Fruit fly (Drosophila melanogaster) whole organism, embryonic: Measurements from ENCODE around the gene Mbs.
A peak's percentile ranks its signal among the peaks of the same experiment; 100 is the strongest.

Source experiments
- Blimp-1 ChIP-seq: fragments of 200-800 bp; sonication (Bioruptor generic); optimal IDR thresholded peaks from 3 replicates; lab custom pipeline; 2018; ENCODE audit warnings: missing biosample characterization, missing genetic modification characterization, mild to moderate bottlenecking, moderate library complexity, missing genetic modification reagents
- CG10267 ChIP-seq: fragments of 200-800 bp; sonication (Bioruptor generic); optimal IDR thresholded peaks from 2 replicates; lab custom pipeline; 2018; ENCODE audit warnings: missing biosample characterization, mild to moderate bottlenecking, missing genetic modification characterization, moderate library complexity
- CG10979 ChIP-seq: fragments of 200-800 bp; sonication (Bioruptor generic); optimal IDR thresholded peaks from 2 replicates; lab custom pipeline; 2018; ENCODE audit warnings: missing biosample characterization, mild to moderate bottlenecking, missing genetic modification characterization, moderate library complexity
- CG11504 ChIP-seq: fragments of 200-800 bp; sonication (Bioruptor generic); optimal IDR thresholded peaks from 3 replicates; lab custom pipeline; 2019; ENCODE audit warnings: missing biosample characterization, mild to moderate bottlenecking, missing genetic modification characterization, moderate library complexity
- CG11696 ChIP-seq: fragments of 200-800 bp; sonication (Bioruptor generic); IDR thresholded peaks from 2 replicates; pipeline ENCODE4 v1.3.6; 2022; ENCODE audit warnings: missing biosample characterization, missing genetic modification characterization
- CG12391 ChIP-seq: fragments of 200-800 bp; sonication (Bioruptor generic); optimal IDR thresholded peaks from 3 replicates; lab custom pipeline; 2018; ENCODE audit warnings: missing biosample characterization, mild to moderate bottlenecking, missing genetic modification characterization, moderate library complexity
- CG14710 ChIP-seq: fragments of 200-800 bp; sonication (Bioruptor generic); optimal IDR thresholded peaks from 3 replicates; lab custom pipeline; 2019; ENCODE audit warnings: missing biosample characterization, mild to moderate bottlenecking, missing genetic modification characterization, moderate library complexity
- CG14860 ChIP-seq: fragments of 200-800 bp; sonication (Bioruptor generic); IDR thresholded peaks from 3 replicates; pipeline ENCODE4 v1.3.6; 2022; ENCODE audit warnings: missing biosample characterization, missing genetic modification characterization; ENCODE audit not compliant: partially characterized antibody
- CG15696 ChIP-seq: fragments of 200-800 bp; sonication (Bioruptor generic); optimal IDR thresholded peaks from 2 replicates; lab custom pipeline; 2019; ENCODE audit warnings: missing biosample characterization, mild to moderate bottlenecking, missing genetic modification characterization, moderate library complexity
- CG17361 ChIP-seq: fragments of 200-800 bp; sonication (Bioruptor generic); IDR thresholded peaks from 3 replicates; pipeline ENCODE4 v1.3.6; 2022; ENCODE audit warnings: missing biosample characterization, missing genetic modification characterization
- CG17829 ChIP-seq: fragments of 200-800 bp; optimal IDR thresholded peaks from 2 replicates; lab custom pipeline; 2019; ENCODE audit warnings: missing biosample characterization, mild to moderate bottlenecking, missing genetic modification characterization, moderate library complexity
- CG18262 ChIP-seq: fragments of 200-800 bp; optimal IDR thresholded peaks from 3 replicates; lab custom pipeline; 2019; ENCODE audit warnings: missing biosample characterization, mild to moderate bottlenecking, missing genetic modification characterization, moderate library complexity
- CG1832 ChIP-seq: fragments of 200-800 bp; sonication (Bioruptor generic); optimal IDR thresholded peaks from 2 replicates; lab custom pipeline; 2017; ENCODE audit warnings: missing biosample characterization, mild to moderate bottlenecking, missing genetic modification characterization, inconsistent platforms
- CG2712 ChIP-seq: fragments of 200-800 bp; optimal IDR thresholded peaks from 3 replicates; lab custom pipeline; 2019; ENCODE audit warnings: missing biosample characterization, mild to moderate bottlenecking, missing genetic modification characterization, moderate library complexity
- CG31441 ChIP-seq: fragments of 200-800 bp; sonication (Bioruptor generic); IDR thresholded peaks from 2 replicates; pipeline ENCODE4 v1.3.6; 2022; ENCODE audit warnings: missing biosample characterization, missing genetic modification characterization
- CG4707 ChIP-seq: fragments of 200-800 bp; sonication (Bioruptor generic); optimal IDR thresholded peaks from 2 replicates; lab custom pipeline; 2018; ENCODE audit warnings: missing biosample characterization, mild to moderate bottlenecking, missing genetic modification characterization, moderate library complexity
- CG4820 ChIP-seq: fragments of 200-800 bp; sonication (Bioruptor generic); optimal IDR thresholded peaks from 3 replicates; lab custom pipeline; 2016; ENCODE audit warnings: missing biosample characterization, missing genetic modification characterization
- CG6254 ChIP-seq: fragments of 200-800 bp; sonication (Bioruptor generic); optimal IDR thresholded peaks from 3 replicates; lab custom pipeline; 2017; ENCODE audit warnings: mild to moderate bottlenecking, missing biosample characterization, missing genetic modification reagents, missing genetic modification characterization
- CG6689 ChIP-seq: fragments of 200-800 bp; sonication (Bioruptor generic); IDR thresholded peaks from 2 replicates; pipeline ENCODE4 v1.3.6; 2022; ENCODE audit warnings: missing biosample characterization, missing genetic modification characterization
- CG7556 ChIP-seq: fragments of 200-800 bp; sonication (Bioruptor generic); optimal IDR thresholded peaks from 2 replicates; lab custom pipeline; 2017; ENCODE audit warnings: missing biosample characterization, mild to moderate bottlenecking, missing genetic modification characterization
- CG8388 ChIP-seq: fragments of 200-800 bp; sonication (Bioruptor generic); optimal IDR thresholded peaks from 2 replicates; lab custom pipeline; 2019; ENCODE audit warnings: missing biosample characterization, mild to moderate bottlenecking, missing genetic modification characterization, moderate library complexity
- CG9727 ChIP-seq: fragments of 200-800 bp; sonication (Bioruptor generic); optimal IDR thresholded peaks from 3 replicates; lab custom pipeline; 2017; ENCODE audit warnings: missing biosample characterization, mild to moderate bottlenecking, missing genetic modification characterization
- D19A ChIP-seq: fragments of 200-800 bp; optimal IDR thresholded peaks from 3 replicates; lab custom pipeline; 2019; ENCODE audit warnings: missing biosample characterization, mild to moderate bottlenecking, missing genetic modification characterization, moderate library complexity
- Gug ChIP-seq: fragments of 200-800 bp; sonication (Bioruptor generic); IDR thresholded peaks from 4 replicates; pipeline ENCODE4 v1.3.6; 2022; ENCODE audit warnings: missing biosample characterization, missing genetic modification characterization
- H2.0 ChIP-seq: fragments of 200-800 bp; sonication (Bioruptor generic); IDR thresholded peaks from 2 replicates; pipeline ENCODE4 v1.3.6; 2022; ENCODE audit warnings: missing biosample characterization, missing genetic modification characterization
- Hmx ChIP-seq: fragments of 200-800 bp; sonication (Bioruptor generic); optimal IDR thresholded peaks from 2 replicates; lab custom pipeline; 2016; ENCODE audit warnings: missing biosample characterization, missing genetic modification characterization
- Mrtf ChIP-seq: fragments of 200-800 bp; sonication (Bioruptor generic); IDR thresholded peaks from 3 replicates; pipeline ENCODE4 v1.3.6; 2022; ENCODE audit warnings: missing biosample characterization, missing genetic modification characterization
- NK7.1 ChIP-seq: fragments of 200-800 bp; sonication (Bioruptor generic); optimal IDR thresholded peaks from 3 replicates; lab custom pipeline; 2016; ENCODE audit warnings: missing biosample characterization, missing genetic modification characterization
- Sox100B ChIP-seq: fragments of 200-800 bp; sonication (Bioruptor generic); optimal IDR thresholded peaks from 3 replicates; lab custom pipeline; 2018; ENCODE audit warnings: missing biosample characterization, mild to moderate bottlenecking, missing genetic modification characterization
- Sox102F ChIP-seq: fragments of 200-800 bp; sonication (Bioruptor generic); optimal IDR thresholded peaks from 2 replicates; lab custom pipeline; 2018; ENCODE audit warnings: missing biosample characterization, mild to moderate bottlenecking, missing genetic modification characterization, moderate library complexity
- Xrp1 ChIP-seq: fragments of 200-800 bp; sonication (Bioruptor generic); IDR thresholded peaks from 2 replicates; pipeline ENCODE4 v1.3.6; 2022; ENCODE audit warnings: missing biosample characterization, missing genetic modification characterization
- dmrt11E ChIP-seq: fragments of 200-800 bp; sonication (Bioruptor generic); optimal IDR thresholded peaks from 3 replicates; lab custom pipeline; 2018; ENCODE audit warnings: missing biosample characterization, mild to moderate bottlenecking, missing genetic modification characterization, moderate library complexity
- dmrt99B ChIP-seq: fragments of 200-800 bp; sonication (Bioruptor generic); optimal IDR thresholded peaks from 2 replicates; lab custom pipeline; 2018; ENCODE audit warnings: missing biosample characterization, mild to moderate bottlenecking, missing genetic modification characterization, moderate library complexity
- fd102C ChIP-seq: fragments of 200-800 bp; sonication (Bioruptor generic); optimal IDR thresholded peaks from 2 replicates; lab custom pipeline; 2018; ENCODE audit warnings: missing biosample characterization, mild to moderate bottlenecking, missing genetic modification characterization, moderate library complexity
- fd96Cb ChIP-seq: fragments of 200-800 bp; sonication (Bioruptor generic); optimal IDR thresholded peaks from 2 replicates; lab custom pipeline; 2018; ENCODE audit warnings: missing biosample characterization, mild to moderate bottlenecking, missing genetic modification characterization, moderate library complexity
- gem ChIP-seq: fragments of 200-800 bp; sonication (Bioruptor generic); optimal IDR thresholded peaks from 2 replicates; lab custom pipeline; 2019; ENCODE audit warnings: missing biosample characterization, mild to moderate bottlenecking, missing genetic modification characterization, moderate library complexity
- lola ChIP-seq, 3 experiments: fragments of >200 bp in 2 of 3; fragments of 200-800 bp in 1 of 3; sonication (Bioruptor generic) in 1 of 3; optimal IDR thresholded peaks; 2 replicates each; lab custom pipeline; 2017 to 2019; ENCODE audit warnings: missing biosample characterization in 3 of 3, missing genetic modification characterization in 3 of 3, mild to moderate bottlenecking in 1 of 3, moderate library complexity in 1 of 3
- maf-S ChIP-seq: fragments of 200-800 bp; sonication (Bioruptor generic); optimal IDR thresholded peaks from 2 replicates; lab custom pipeline; 2016; ENCODE audit warnings: missing biosample characterization, missing genetic modification characterization
- oc ChIP-seq: fragments of 200-800 bp; sonication (Bioruptor generic); optimal IDR thresholded peaks from 2 replicates; lab custom pipeline; 2018; ENCODE audit warnings: missing biosample characterization, mild to moderate bottlenecking, missing genetic modification characterization, moderate library complexity
- phol ChIP-seq: fragments of 200-800 bp; sonication (Bioruptor generic); optimal IDR thresholded peaks from 3 replicates; lab custom pipeline; 2018; ENCODE audit warnings: missing biosample characterization, mild to moderate bottlenecking, missing genetic modification characterization, moderate library complexity
- prd ChIP-seq, 3 experiments: fragments of >200 bp in 2 of 3; fragments of 200-800 bp in 1 of 3; sonication (Bioruptor generic) in 1 of 3; optimal IDR thresholded peaks in 2 of 3; IDR thresholded peaks in 1 of 3; 2 replicates in 2 of 3; 3 replicates in 1 of 3; pipeline versions ENCODE4 v1.3.6 to Lab custom; 2017 to 2022; ENCODE audit warnings: missing biosample characterization in 1 of 3, missing genetic modification characterization in 1 of 3
- row ChIP-seq: fragments of 200-800 bp; sonication (Bioruptor generic); IDR thresholded peaks from 3 replicates; pipeline ENCODE4 v1.3.6; 2022; ENCODE audit warnings: missing biosample characterization, missing genetic modification characterization
- salm ChIP-seq: fragments of 200-800 bp; sonication (Bioruptor generic); optimal IDR thresholded peaks from 2 replicates; lab custom pipeline; 2018; ENCODE audit warnings: missing biosample characterization, mild to moderate bottlenecking, missing genetic modification characterization
- tin ChIP-seq: fragments of 200-800 bp; sonication (Bioruptor generic); optimal IDR thresholded peaks from 3 replicates; lab custom pipeline; 2016; ENCODE audit warnings: missing biosample characterization, missing genetic modification characterization
- unpg ChIP-seq: fragments of 200-800 bp; sonication (Bioruptor generic); optimal IDR thresholded peaks from 3 replicates; lab custom pipeline; 2018; ENCODE audit warnings: missing biosample characterization, mild to moderate bottlenecking, missing genetic modification characterization, moderate library complexity

The Mbs gene

DNA sequence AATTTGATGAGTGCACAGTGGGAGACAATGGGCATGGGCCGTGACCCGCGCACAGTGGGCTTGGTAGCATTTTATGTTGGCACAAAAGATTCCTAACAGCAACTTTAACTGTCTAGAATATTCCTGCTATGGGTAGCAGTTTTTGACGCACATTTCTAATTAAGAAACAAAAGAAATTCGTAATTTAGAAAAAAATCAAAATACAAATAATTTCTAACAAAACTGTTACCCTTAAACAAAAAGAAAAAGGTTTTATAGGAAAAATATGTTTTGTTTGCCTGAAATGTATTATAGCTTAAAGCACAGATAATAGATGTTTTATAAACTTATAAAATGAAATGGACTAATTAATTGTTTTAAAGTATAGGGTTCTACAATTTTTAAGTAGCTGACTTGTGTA lies 34.8 kb upstream of the Mbs start:
- TF ChIP-seq CG6254 (GFP tag; lab: Kevin White, UChicago) (peak; percentile 15), D19A (tag; lab: Kevin White, UChicago) (peak; percentile 29), gem (tag; lab: Kevin White, UChicago) (peak; percentile 16), Gug (GFP tag; lab: Robert Waterston, UW) (0 out of 4 replicates have a peak, but pooled peaks have one; percentile 12), fd96Cb (tag; lab: Kevin White, UChicago) (peak; percentile 36), Mrtf (GFP tag; lab: Robert Waterston, UW) (no peak), NK7.1 (GFP tag; lab: Kevin White, UChicago) (no peak), lola (GFP tag; optimal IDR thresholded peaks at IDR 0.05; lab: Kevin White, UChicago) (peak in 1 of 3 experiments; percentile 64), Hmx (no peak), H2.0 (GFP tag; lab: Robert Waterston, UW) (no peak), row (GFP tag; lab: Robert Waterston, UW) (0 out of 3 replicates have a peak, but pooled peaks have one; percentile 24), unpg (GFP tag; lab: Kevin White, UChicago) (no peak), CG9727 (GFP tag; lab: Kevin White, UChicago) (peak; percentile 23), CG10267 (tag; lab: Kevin White, UChicago) (peak; percentile 46), CG12391 (peak; percentile 14), CG4707 (GFP tag; lab: Kevin White, UChicago) (peak; percentile 67), oc (no peak), Sox100B (peak; percentile 31), CG6689 (GFP tag; lab: Robert Waterston, UW) (peak; percentile 12; the same call in 1 of the 2 replicates), phol (tag; lab: Kevin White, UChicago) (peak; percentile 26), dmrt99B (peak; percentile 11), CG8388 (GFP tag; lab: Kevin White, UChicago) (peak; percentile 1), CG31441 (GFP tag; lab: Robert Waterston, UW) (0 out of 2 replicates have a peak, but pooled peaks have one; percentile 16), dmrt11E (tag; lab: Kevin White, UChicago) (peak; percentile 43), CG7556 (GFP tag; lab: Kevin White, UChicago) (peak; percentile 15), CG2712 (tag; lab: Kevin White, UChicago) (peak; percentile 43), fd102C (no peak), tin (peak; percentile 3), salm (tag; lab: Kevin White, UChicago) (no peak), CG17361 (GFP tag; lab: Robert Waterston, UW) (peak; percentile 70; the same call in 2 of the 3 replicates), CG17829 (tag; lab: Kevin White, UChicago) (no peak), CG11696 (no peak), prd (optimal IDR thresholded peaks at IDR 0.05; lab: Kevin White, UChicago) (no peak), prd (GFP tag; IDR thresholded peaks at IDR 0.05; lab: Robert Waterston, UW) (peak; percentile 29; the same call in 1 of the 3 replicates), CG18262 (tag; lab: Kevin White, UChicago) (peak; percentile 54), CG10979 (peak; percentile 43), CG1832 (GFP tag; lab: Kevin White, UChicago) (no peak), maf-S (GFP tag; lab: Kevin White, UChicago) (no peak), CG14860 (GFP tag; lab: Robert Waterston, UW) (no peak), CG11504 (peak; percentile 17), CG15696 (tag; lab: Kevin White, UChicago) (peak; percentile 14), CG4820 (GFP tag; lab: Kevin White, UChicago) (peak; percentile 40), Blimp-1 (GFP tag; lab: Kevin White, UChicago) (peak; percentile 46), Sox102F (GFP tag; lab: Kevin White, UChicago) (no peak), Xrp1 (GFP tag; lab: Robert Waterston, UW) (peak; percentile 36), CG14710 (tag; lab: Kevin White, UChicago) (peak; percentile 60)
- TF ChIP-seq, all 482 proteins: peak for 31
